Fruit fly (Drosophila melanogaster) Kc167 (cell line): ENCODE data around the gene CG15172.

Source experiments
- insv ChIP-seq: fragments of >200 bp; optimal IDR thresholded peaks from 3 replicates; lab custom pipeline; 2018; ENCODE audit warnings: missing external identifiers
- psq ChIP-seq: fragments of >200 bp; optimal IDR thresholded peaks from 2 replicates; lab custom pipeline; 2017; ENCODE audit warnings: missing external identifiers

DNA sequence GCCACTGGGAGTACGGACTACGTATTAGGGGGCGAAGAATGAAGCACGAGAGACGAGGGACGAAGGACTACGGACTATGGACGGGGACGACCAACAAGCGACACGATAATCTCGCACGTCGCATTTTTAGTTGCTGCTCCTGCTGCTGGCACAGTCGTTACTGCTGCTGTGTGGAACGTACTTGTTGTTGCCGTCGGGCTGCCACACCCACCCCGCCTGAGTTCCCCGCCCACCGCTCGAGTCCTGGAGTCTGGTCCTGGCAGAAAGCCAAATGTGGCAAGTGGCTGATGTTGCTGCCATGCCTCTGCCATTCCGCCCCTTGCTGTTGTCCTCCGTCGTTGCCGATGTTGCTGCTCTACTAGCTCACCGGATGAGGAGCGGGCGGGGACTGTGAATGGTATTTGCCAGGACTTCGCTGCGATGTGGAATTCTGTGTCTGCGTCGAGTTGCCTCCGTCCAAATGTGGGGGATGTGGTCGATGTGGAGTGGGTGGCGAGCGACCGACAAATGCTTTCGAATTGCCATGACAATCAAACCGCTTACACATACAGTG, 9.4 kb upstream of the CG15172 start:
- TF ChIP-seq insv (lab: Kevin White, UChicago) (no peak), psq (lab: Kevin White, UChicago) (no peak)
